Fruit fly (Drosophila melanogaster) whole organism, embryonic: ENCODE results near the gene Chd64.
A peak's percentile ranks its signal among the peaks of the same experiment; 100 is the strongest.

Source experiments
- Adf1 ChIP-seq: fragments of 200-800 bp; sonication (Bioruptor generic); IDR thresholded peaks from 2 replicates; pipeline ENCODE4 v1.3.6; 2022; ENCODE audit warnings: missing biosample characterization, missing genetic modification characterization
- C15 ChIP-seq: fragments of 200-800 bp; sonication (Bioruptor generic); IDR thresholded peaks from 3 replicates; pipeline ENCODE4 v1.3.6; 2022; ENCODE audit warnings: missing biosample characterization, missing genetic modification characterization
- CG10147 ChIP-seq: fragments of 200-800 bp; sonication (Bioruptor generic); optimal IDR thresholded peaks from 2 replicates; lab custom pipeline; 2019; ENCODE audit warnings: missing biosample characterization, mild to moderate bottlenecking, missing genetic modification characterization, moderate library complexity
- CG10366 ChIP-seq: fragments of 200-800 bp; sonication (Bioruptor generic); IDR thresholded peaks from 2 replicates; pipeline ENCODE4 v1.3.6; 2022; ENCODE audit warnings: missing biosample characterization, missing genetic modification characterization
- CG11560 ChIP-seq: fragments of 200-800 bp; sonication (Bioruptor generic); IDR thresholded peaks from 3 replicates; pipeline ENCODE4 v1.3.6; 2022; ENCODE audit warnings: missing biosample characterization, missing genetic modification characterization
- CG11695 ChIP-seq: fragments of 200-800 bp; sonication (Bioruptor generic); IDR thresholded peaks from 3 replicates; pipeline ENCODE4 v1.3.6; 2022; ENCODE audit warnings: missing biosample characterization, missing genetic modification characterization
- CG12071 ChIP-seq: fragments of 200-800 bp; sonication (Bioruptor generic); optimal IDR thresholded peaks from 3 replicates; lab custom pipeline; 2018; ENCODE audit warnings: missing biosample characterization, mild to moderate bottlenecking, missing genetic modification characterization
- CG12744 ChIP-seq: fragments of 200-800 bp; sonication (Bioruptor generic); optimal IDR thresholded peaks from 2 replicates; lab custom pipeline; 2016; ENCODE audit warnings: missing biosample characterization, missing genetic modification characterization
- CG13287 ChIP-seq: fragments of 200-800 bp; sonication (Bioruptor generic); IDR thresholded peaks from 2 replicates; pipeline ENCODE4 v1.3.6; 2022; ENCODE audit warnings: missing biosample characterization, missing genetic modification characterization; ENCODE audit not compliant: partially characterized antibody
- CG14710 ChIP-seq: fragments of 200-800 bp; sonication (Bioruptor generic); optimal IDR thresholded peaks from 3 replicates; lab custom pipeline; 2019; ENCODE audit warnings: missing biosample characterization, mild to moderate bottlenecking, missing genetic modification characterization, moderate library complexity
- CG1529 ChIP-seq: fragments of 200-800 bp; sonication (Bioruptor generic); optimal IDR thresholded peaks from 3 replicates; lab custom pipeline; 2018; ENCODE audit warnings: missing biosample characterization, missing genetic modification characterization
- CG16815 ChIP-seq: fragments of 200-800 bp; sonication (Bioruptor generic); optimal IDR thresholded peaks from 3 replicates; lab custom pipeline; 2017; ENCODE audit warnings: missing biosample characterization, mild to moderate bottlenecking, missing genetic modification characterization
- CG1792 ChIP-seq: fragments of 200-800 bp; sonication (Bioruptor generic); optimal IDR thresholded peaks from 2 replicates; lab custom pipeline; 2016; ENCODE audit warnings: missing biosample characterization, missing genetic modification characterization
- CG18262 ChIP-seq: fragments of 200-800 bp; optimal IDR thresholded peaks from 3 replicates; lab custom pipeline; 2019; ENCODE audit warnings: missing biosample characterization, mild to moderate bottlenecking, missing genetic modification characterization, moderate library complexity
- CG18476 ChIP-seq: fragments of 200-800 bp; sonication (Bioruptor generic); optimal IDR thresholded peaks from 2 replicates; lab custom pipeline; 2016; ENCODE audit warnings: missing biosample characterization, mild to moderate bottlenecking, missing genetic modification characterization
- CG2202 ChIP-seq: fragments of 200-800 bp; sonication (Bioruptor generic); optimal IDR thresholded peaks from 2 replicates; lab custom pipeline; 2018; ENCODE audit warnings: missing biosample characterization, mild to moderate bottlenecking, missing genetic modification characterization
- CG31388 ChIP-seq: fragments of 200-800 bp; sonication (Bioruptor generic); optimal IDR thresholded peaks from 2 replicates; lab custom pipeline; 2016; ENCODE audit warnings: missing biosample characterization, missing genetic modification characterization
- CG3163 ChIP-seq: fragments of 200-800 bp; sonication (Bioruptor generic); optimal IDR thresholded peaks from 3 replicates; lab custom pipeline; 2016; ENCODE audit warnings: missing biosample characterization, missing genetic modification characterization
- CG32772 ChIP-seq: fragments of 200-800 bp; sonication (Bioruptor generic); IDR thresholded peaks from 2 replicates; pipeline ENCODE4 v1.3.6; 2022; ENCODE audit warnings: missing biosample characterization, missing genetic modification characterization
- CG3847 ChIP-seq: fragments of 200-800 bp; sonication (Bioruptor generic); IDR thresholded peaks from 2 replicates; pipeline ENCODE4 v1.3.6; 2022; ENCODE audit warnings: missing biosample characterization, missing genetic modification characterization
- CG6813 ChIP-seq: fragments of 200-800 bp; sonication (Bioruptor generic); optimal IDR thresholded peaks from 2 replicates; lab custom pipeline; 2017; ENCODE audit warnings: missing biosample characterization, missing genetic modification characterization, mild to moderate bottlenecking, moderate library complexity, missing genetic modification reagents
- CG7556 ChIP-seq: fragments of 200-800 bp; sonication (Bioruptor generic); optimal IDR thresholded peaks from 2 replicates; lab custom pipeline; 2017; ENCODE audit warnings: missing biosample characterization, mild to moderate bottlenecking, missing genetic modification characterization
- CG8290 ChIP-seq, 3 experiments: fragments of 200-800 bp; sonication (Bioruptor generic); optimal IDR thresholded peaks; 2 replicates each; lab custom pipeline; 2016 to 2019; ENCODE audit warnings: missing biosample characterization in 3 of 3, missing genetic modification characterization in 3 of 3, mild to moderate bottlenecking in 2 of 3, moderate library complexity in 1 of 3
- CG8388 ChIP-seq: fragments of 200-800 bp; sonication (Bioruptor generic); optimal IDR thresholded peaks from 2 replicates; lab custom pipeline; 2019; ENCODE audit warnings: missing biosample characterization, mild to moderate bottlenecking, missing genetic modification characterization, moderate library complexity
- CG9437 ChIP-seq: fragments of 200-800 bp; sonication (Bioruptor generic); optimal IDR thresholded peaks from 2 replicates; lab custom pipeline; 2018; ENCODE audit warnings: missing biosample characterization, mild to moderate bottlenecking, missing genetic modification characterization
- CG9817 ChIP-seq: fragments of 200-800 bp; sonication (Bioruptor generic); optimal IDR thresholded peaks from 2 replicates; lab custom pipeline; 2018; ENCODE audit warnings: missing biosample characterization, mild to moderate bottlenecking, missing genetic modification characterization, moderate library complexity
- Hr3 ChIP-seq: fragments of 200-800 bp; sonication (Bioruptor generic); optimal IDR thresholded peaks from 3 replicates; lab custom pipeline; 2016; ENCODE audit warnings: missing biosample characterization, missing genetic modification characterization
- MBD-R2 ChIP-seq: fragments of 200-800 bp; sonication (Bioruptor generic); IDR thresholded peaks from 2 replicates; pipeline ENCODE4 v1.3.6; 2022; ENCODE audit warnings: missing biosample characterization, missing genetic modification characterization
- MESR4 ChIP-seq: fragments of 200-800 bp; sonication (Bioruptor generic); optimal IDR thresholded peaks from 2 replicates; lab custom pipeline; 2018; ENCODE audit warnings: missing biosample characterization, mild to moderate bottlenecking, missing genetic modification characterization, moderate library complexity
- Myb ChIP-seq: fragments of 200-800 bp; sonication (Bioruptor generic); optimal IDR thresholded peaks from 2 replicates; lab custom pipeline; 2016; ENCODE audit warnings: missing biosample characterization, missing genetic modification characterization
- Nf-YA ChIP-seq: fragments of 200-800 bp; sonication (Bioruptor generic); IDR thresholded peaks from 2 replicates; pipeline ENCODE4 v1.3.6; 2022; ENCODE audit warnings: missing biosample characterization, missing genetic modification characterization
- PHDP ChIP-seq: fragments of 200-800 bp; sonication (Bioruptor generic); optimal IDR thresholded peaks from 3 replicates; lab custom pipeline; 2018; ENCODE audit warnings: missing biosample characterization, mild to moderate bottlenecking, missing genetic modification characterization, moderate library complexity
- Ssrp ChIP-seq: fragments of 200-800 bp; sonication (Bioruptor generic); optimal IDR thresholded peaks from 2 replicates; lab custom pipeline; 2018; ENCODE audit warnings: missing biosample characterization, mild to moderate bottlenecking, missing genetic modification characterization, moderate library complexity
- Taf1 ChIP-seq: fragments of 200-800 bp; sonication (Bioruptor generic); IDR thresholded peaks from 2 replicates; pipeline ENCODE4 v1.3.6; 2022; ENCODE audit warnings: missing biosample characterization, missing genetic modification characterization
- Usf ChIP-seq: fragments of 200-800 bp; sonication (Bioruptor generic); optimal IDR thresholded peaks from 2 replicates; lab custom pipeline; 2017; ENCODE audit warnings: missing genotype, missing biosample characterization, missing genetic modification characterization
- bcd ChIP-seq: fragments of 200-800 bp; sonication (Bioruptor generic); optimal IDR thresholded peaks from 2 replicates; lab custom pipeline; 2017; ENCODE audit warnings: missing biosample characterization, mild to moderate bottlenecking, missing genetic modification characterization
- dan ChIP-seq: fragments of 200-800 bp; sonication (Bioruptor generic); IDR thresholded peaks from 2 replicates; pipeline ENCODE4 v1.3.6; 2022; ENCODE audit warnings: missing biosample characterization, missing genetic modification characterization
- ems ChIP-seq: fragments of 200-800 bp; sonication (Bioruptor generic); optimal IDR thresholded peaks from 3 replicates; lab custom pipeline; 2016; ENCODE audit warnings: missing biosample characterization, missing genetic modification characterization
- grn ChIP-seq: fragments of 200-800 bp; sonication (Bioruptor generic); optimal IDR thresholded peaks from 3 replicates; lab custom pipeline; 2017; ENCODE audit warnings: missing biosample characterization, missing genetic modification characterization
- pb ChIP-seq: fragments of 200-800 bp; sonication (Bioruptor generic); optimal IDR thresholded peaks from 3 replicates; lab custom pipeline; 2016; ENCODE audit warnings: missing biosample characterization, missing genetic modification characterization
- pfk ChIP-seq: fragments of 200-800 bp; sonication (Bioruptor generic); optimal IDR thresholded peaks from 2 replicates; lab custom pipeline; 2018; ENCODE audit warnings: missing biosample characterization, mild to moderate bottlenecking, missing genetic modification characterization, moderate library complexity
- row ChIP-seq: fragments of 200-800 bp; sonication (Bioruptor generic); IDR thresholded peaks from 3 replicates; pipeline ENCODE4 v1.3.6; 2022; ENCODE audit warnings: missing biosample characterization, missing genetic modification characterization
- sd ChIP-seq: fragments of 200-800 bp; sonication (Bioruptor generic); optimal IDR thresholded peaks from 3 replicates; lab custom pipeline; 2018; ENCODE audit warnings: missing biosample characterization, mild to moderate bottlenecking, missing genetic modification characterization, moderate library complexity
- sens ChIP-seq: fragments of 200-800 bp; sonication (Bioruptor generic); peaks from one replicate; lab custom pipeline; 2016; ENCODE audit warnings: missing biosample characterization, missing genetic modification characterization
- shn ChIP-seq: fragments of 200-800 bp; sonication (Bioruptor generic); optimal IDR thresholded peaks from 3 replicates; lab custom pipeline; 2016; ENCODE audit warnings: missing biosample characterization, missing genetic modification characterization
- slbo ChIP-seq: fragments of 200-800 bp; sonication (Bioruptor generic); IDR thresholded peaks from 2 replicates; pipeline ENCODE4 v1.3.6; 2022; ENCODE audit warnings: missing biosample characterization, missing genetic modification characterization
- slou ChIP-seq: fragments of 200-800 bp; sonication (Bioruptor generic); optimal IDR thresholded peaks from 3 replicates; lab custom pipeline; 2016; ENCODE audit warnings: missing biosample characterization, missing genetic modification characterization
- sob ChIP-seq: fragments of 200-800 bp; sonication (Bioruptor generic); IDR thresholded peaks from 2 replicates; pipeline ENCODE4 v1.3.6; 2022; ENCODE audit warnings: missing biosample characterization, missing genetic modification characterization
- stc ChIP-seq: fragments of 200-800 bp; sonication (Bioruptor generic); IDR thresholded peaks from 2 replicates; pipeline ENCODE4 v1.3.6; 2022; ENCODE audit warnings: missing biosample characterization, missing genetic modification characterization
- tin ChIP-seq: fragments of 200-800 bp; sonication (Bioruptor generic); optimal IDR thresholded peaks from 3 replicates; lab custom pipeline; 2016; ENCODE audit warnings: missing biosample characterization, missing genetic modification characterization

The Chd64 gene

DNA sequence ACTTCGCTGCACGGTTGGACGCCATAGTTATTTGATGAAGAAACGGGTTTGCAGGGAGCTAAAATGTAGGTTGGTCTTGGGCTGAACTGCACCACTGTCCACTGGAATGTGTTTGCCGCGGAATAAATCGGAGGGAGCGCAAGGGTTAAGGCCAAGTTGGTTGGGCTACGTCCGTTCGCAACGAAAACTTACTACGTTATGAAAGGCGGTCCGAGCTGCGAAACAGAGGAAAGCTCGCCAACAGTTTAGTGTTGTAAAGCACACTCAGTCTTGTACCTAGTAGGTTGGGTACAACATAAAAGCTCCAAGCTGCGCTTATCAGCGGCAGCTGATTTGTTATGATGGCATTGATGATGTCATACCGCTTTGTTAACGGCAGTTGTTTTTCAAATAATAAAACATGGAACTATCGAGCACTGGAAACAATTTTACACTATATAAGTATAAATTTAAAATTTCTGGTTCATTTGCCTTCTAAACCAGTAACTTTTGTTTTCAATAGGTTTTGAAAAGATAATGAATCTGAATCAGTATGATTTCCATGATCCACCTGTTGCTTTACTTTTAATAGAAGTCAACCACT, at the start of gene Chd64 (continued):
- TF ChIP-seq CG8388 (GFP tag; lab: Kevin White, UChicago) = no peak
- TF ChIP-seq row = peak; percentile 50; the same call in 2 of the 3 replicates
- TF ChIP-seq ems (GFP tag; lab: Kevin White, UChicago) = no peak
- TF ChIP-seq CG1792 (GFP tag; lab: Kevin White, UChicago) = peak; percentile 5
- peak; percentile 3 for TF ChIP-seq CG8290 (GFP tag; optimal IDR thresholded peaks at IDR 0.05; lab: Kevin White, UChicago)
- peak in 1 of 2 experiments; percentile 77 for TF ChIP-seq CG8290 (tag; optimal IDR thresholded peaks at IDR 0.05; lab: Kevin White, UChicago)
- TF ChIP-seq CG2202 (tag; lab: Kevin White, UChicago) = no peak
- TF ChIP-seq Usf = no peak
- no peak for TF ChIP-seq CG32772 (GFP tag; lab: Robert Waterston, UW)
- peak; percentile 53 for TF ChIP-seq CG7556 (GFP tag; lab: Kevin White, UChicago)
- TF ChIP-seq PHDP (tag; lab: Kevin White, UChicago) = peak; percentile 53
- no peak for TF ChIP-seq tin (GFP tag; lab: Kevin White, UChicago)
- peak; percentile 58; the same call in 2 of the 3 replicates for TF ChIP-seq CG11695 (GFP tag; lab: Robert Waterston, UW)
- peak; percentile 6 for TF ChIP-seq CG18476
- TF ChIP-seq CG11560 (tag; lab: Robert Waterston, UW) = no peak
- 0 out of 2 replicates have a peak, but pooled peaks have one; percentile 14 for TF ChIP-seq stc
- TF ChIP-seq CG18262 (tag; lab: Kevin White, UChicago) = no peak
- peak; percentile 36 for TF ChIP-seq slbo (GFP tag; lab: Robert Waterston, UW)
- peak; percentile 33 for TF ChIP-seq CG10147 (GFP tag; lab: Kevin White, UChicago)
- no peak for TF ChIP-seq slou (GFP tag; lab: Kevin White, UChicago)
- peak; percentile 50; the same call in 1 of the 2 replicates for TF ChIP-seq Adf1 (GFP tag; lab: Robert Waterston, UW)
- TF ChIP-seq Myb (GFP tag; lab: Kevin White, UChicago) = peak; percentile 80
- no peak for TF ChIP-seq shn (GFP tag; lab: Kevin White, UChicago)
- peak; percentile 36; the same call in 1 of the 2 replicates for TF ChIP-seq MBD-R2
- no peak for TF ChIP-seq CG16815 (GFP tag; lab: Kevin White, UChicago)
- peak; percentile 12 for TF ChIP-seq Hr3
- TF ChIP-seq Taf1 = no peak
- TF ChIP-seq CG6813 = peak; percentile 67
- no peak for TF ChIP-seq CG31388 (GFP tag; lab: Kevin White, UChicago)
- TF ChIP-seq CG9437 = peak; percentile 91
- peak; percentile 62 for TF ChIP-seq pfk (GFP tag; lab: Kevin White, UChicago)
- TF ChIP-seq CG3847 (GFP tag; lab: Robert Waterston, UW) = peak; percentile 22; the same call in 1 of the 2 replicates
- TF ChIP-seq CG14710 (tag; lab: Kevin White, UChicago) = no peak
- TF ChIP-seq CG10366 (GFP tag; lab: Robert Waterston, UW) = no peak
- TF ChIP-seq CG1529 = peak; percentile 19
- TF ChIP-seq sd (tag; lab: Kevin White, UChicago) = peak; percentile 94
- peak; percentile 46 for TF ChIP-seq CG12744
- no peak for TF ChIP-seq C15
- peak; percentile 80 for TF ChIP-seq CG13287 (GFP tag; lab: Robert Waterston, UW)
- no peak for TF ChIP-seq CG9817 (tag; lab: Kevin White, UChicago)
- TF ChIP-seq pb (GFP tag; lab: Kevin White, UChicago) = peak; percentile 7
- peak; percentile 47 for TF ChIP-seq CG12071 (GFP tag; lab: Kevin White, UChicago)
- no peak for TF ChIP-seq CG3163 (GFP tag; lab: Kevin White, UChicago)
- TF ChIP-seq bcd (GFP tag; lab: Kevin White, UChicago) = no peak
- TF ChIP-seq Nf-YA (GFP tag; lab: Robert Waterston, UW) = no peak
- no peak for TF ChIP-seq dan
- peak; percentile 62; the same call in 1 of the 2 replicates for TF ChIP-seq sob (GFP tag; lab: Robert Waterston, UW)
- TF ChIP-seq grn (GFP tag; lab: Kevin White, UChicago) = peak; percentile 75
- TF ChIP-seq Ssrp (tag; lab: Kevin White, UChicago) = no peak
- peak; percentile 47 for TF ChIP-seq sens (GFP tag; lab: Kevin White, UChicago)
- peak; percentile 10 for TF ChIP-seq MESR4 (GFP tag; lab: Kevin White, UChicago)
